Worm (Caenorhabditis elegans) whole organism, L4/young adult: ENCODE measurements around the gene hpo-40.

Experiments
- W03F9.2 ChIP-seq: fragments of 150-350 bp; optimal IDR thresholded peaks from 2 replicates; lab custom pipeline; 2014; ENCODE audit warnings: missing biosample characterization, missing genetic modification characterization
- dao-5 ChIP-seq: sonication (generic microtip); optimal IDR thresholded peaks from 2 replicates; lab custom pipeline; 2016; ENCODE audit warnings: missing genotype, missing genetic modification characterization, moderate library complexity, missing compliant biosample characterization
- him-1 ChIP-seq: sonication (generic microtip); optimal IDR thresholded peaks from 2 replicates; lab custom pipeline; 2016; ENCODE audit warnings: missing genotype, missing genetic modification reagents, missing genetic modification characterization, missing compliant biosample characterization

ce11 chrV:10246967-10247366 lies 34.2 kb downstream of the hpo-40 start:
- no peak for TF ChIP-seq dao-5 (tag; lab: Kevin White, UChicago)
- TF ChIP-seq him-1 = no peak
- TF ChIP-seq W03F9.2 (tag; lab: Kevin White, UChicago) = no peak
